Worm (Caenorhabditis elegans) whole organism, L4 larva: ENCODE measurements around the gene dpy-1.

ENCODE experiments used
- D1046.2 ChIP-seq: fragments of 200-800 bp; sonication (Bioruptor generic); IDR thresholded peaks from 2 replicates; pipeline ENCODE4 v1.3.6; 2022; ENCODE audit warnings: missing genetic modification characterization, missing compliant biosample characterization
- F26F4.8 ChIP-seq: fragments of 200-800 bp; sonication (Bioruptor generic); conservative IDR thresholded peaks from 2 replicates; pipeline ENCODE4 v1.3.6; 2022; ENCODE audit warnings: missing genetic modification characterization, missing compliant biosample characterization
- F37D6.2 ChIP-seq: sonication (generic microtip); optimal IDR thresholded peaks from 2 replicates; lab custom pipeline; 2016; ENCODE audit warnings: mild to moderate bottlenecking, missing genetic modification characterization, missing compliant biosample characterization
- F44E2.7 ChIP-seq: fragments of 200-800 bp; sonication (Bioruptor generic); IDR thresholded peaks from 2 replicates; pipeline ENCODE4 v2.1.2; 2022; ENCODE audit warnings: missing genetic modification characterization, missing compliant biosample characterization
- Y75B8A.6 ChIP-seq: fragments of 200-800 bp; sonication (Bioruptor generic); IDR thresholded peaks from 2 replicates; pipeline ENCODE4 v1.3.6; 2022; ENCODE audit warnings: missing genetic modification reagents, missing genetic modification characterization, missing compliant biosample characterization
- aha-1 ChIP-seq: fragments of 150-350 bp; peaks from one replicate; lab custom pipeline; 2014; ENCODE audit warnings: missing biosample characterization, missing genetic modification characterization
- ceh-20 ChIP-seq: fragments of 200-800 bp; sonication (Bioruptor generic); IDR thresholded peaks from 2 replicates; pipeline ENCODE4 v1.3.6; 2022; ENCODE audit warnings: missing genetic modification reagents, missing genetic modification characterization, missing compliant biosample characterization
- ceh-82 ChIP-seq: sonication (generic microtip); optimal IDR thresholded peaks from 2 replicates; lab custom pipeline; 2017; ENCODE audit warnings: missing biosample characterization, missing genetic modification characterization
- ces-1 ChIP-seq: fragments of 150-350 bp; sonication (generic microtip); optimal IDR thresholded peaks from 4 replicates; lab custom pipeline; 2014; ENCODE audit warnings: missing biosample characterization, missing genetic modification reagents, missing genetic modification characterization
- daf-16 ChIP-seq, 3 experiments: sonication (generic microtip); optimal IDR thresholded peaks; 2 replicates each; lab custom pipeline; 2016 to 2017; ENCODE audit warnings: missing genetic modification characterization in 3 of 3, missing genetic modification reagents in 3 of 3, mild to moderate bottlenecking in 2 of 3, missing compliant biosample characterization in 2 of 3, missing biosample characterization in 1 of 3, moderate library complexity in 1 of 3
- daf-19 ChIP-seq: fragments of 200-800 bp; sonication (Bioruptor generic); conservative IDR thresholded peaks from 2 replicates; pipeline ENCODE4 v1.3.6; 2022; ENCODE audit warnings: missing genetic modification characterization, missing compliant biosample characterization
- daf-8 ChIP-seq: fragments of 200-800 bp; sonication (Bioruptor generic); IDR thresholded peaks from 2 replicates; pipeline ENCODE4 v1.3.6; 2022; ENCODE audit warnings: missing genetic modification characterization, missing compliant biosample characterization
- dmd-6 ChIP-seq: fragments of 200-800 bp; sonication (Bioruptor generic); IDR thresholded peaks from 2 replicates; pipeline ENCODE4 v1.3.6; 2022; ENCODE audit warnings: missing genetic modification reagents, missing genetic modification characterization, missing compliant biosample characterization
- dmd-9 ChIP-seq: fragments of 200-800 bp; sonication (Bioruptor generic); IDR thresholded peaks from 2 replicates; pipeline ENCODE4 v1.3.6; 2022; ENCODE audit warnings: missing genetic modification reagents, missing genetic modification characterization, missing compliant biosample characterization
- dpl-1 ChIP-seq: fragments of 150-350 bp; optimal IDR thresholded peaks from 2 replicates; lab custom pipeline; 2014; ENCODE audit warnings: missing biosample characterization, missing genetic modification reagents, missing genetic modification characterization
- duxl-1 ChIP-seq: sonication (generic microtip); optimal IDR thresholded peaks from 2 replicates; lab custom pipeline; 2016; ENCODE audit warnings: mild to moderate bottlenecking, missing genetic modification characterization, moderate library complexity, missing compliant biosample characterization; ENCODE audit not compliant: poor library complexity
- dve-1 ChIP-seq: sonication (generic microtip); optimal IDR thresholded peaks from 2 replicates; lab custom pipeline; 2017; ENCODE audit warnings: antibody characterized with exemption, mild to moderate bottlenecking, missing genetic modification characterization, missing compliant biosample characterization; ENCODE audit not compliant: insufficient read depth
- egl-43 ChIP-seq: fragments of 200-800 bp; sonication (Bioruptor generic); IDR thresholded peaks from 2 replicates; pipeline ENCODE4 v1.3.6; 2022; ENCODE audit warnings: missing genetic modification reagents, missing genetic modification characterization, missing compliant biosample characterization
- hif-1 ChIP-seq, 2 experiments: sonication (generic microtip); optimal IDR thresholded peaks; 2 replicates each; lab custom pipeline; 2016 to 2017; ENCODE audit warnings: missing compliant biosample characterization in 2 of 2, missing genetic modification characterization in 2 of 2, missing genetic modification reagents in 2 of 2, missing genotype in 2 of 2, mild to moderate bottlenecking in 1 of 2
- hlh-11 ChIP-seq: fragments of 200-800 bp; sonication (Bioruptor generic); optimal IDR thresholded peaks from 2 replicates; lab custom pipeline; 2018; ENCODE audit warnings: mild to moderate bottlenecking, missing genetic modification characterization, missing compliant biosample characterization
- hlh-30 ChIP-seq: sonication (generic microtip); optimal IDR thresholded peaks from 2 replicates; lab custom pipeline; 2017; ENCODE audit warnings: antibody characterized with exemption, mild to moderate bottlenecking, missing genetic modification characterization, missing compliant biosample characterization; ENCODE audit not compliant: insufficient read depth
- hmg-1.1 ChIP-seq: fragments of 200-800 bp; sonication (Bioruptor generic); IDR thresholded peaks from 2 replicates; pipeline ENCODE4 v1.3.6; 2022; ENCODE audit warnings: missing genetic modification reagents, missing genetic modification characterization, missing compliant biosample characterization
- jun-1 ChIP-seq: fragments of 150-350 bp; optimal IDR thresholded peaks from 2 replicates; lab custom pipeline; 2014; ENCODE audit warnings: missing biosample characterization, missing genetic modification reagents, missing genetic modification characterization
- lin-13 ChIP-seq: fragments of 150-350 bp; optimal IDR thresholded peaks from 2 replicates; lab custom pipeline; 2014; ENCODE audit warnings: missing biosample characterization, missing genetic modification reagents, missing genetic modification characterization
- lin-29 ChIP-seq: fragments of 200-800 bp; sonication (Bioruptor generic); IDR thresholded peaks from 2 replicates; pipeline ENCODE4 v1.3.6; 2022; ENCODE audit warnings: missing genetic modification reagents, missing genetic modification characterization, missing compliant biosample characterization
- lin-38 ChIP-seq: fragments of 200-800 bp; sonication (Bioruptor generic); IDR thresholded peaks from 2 replicates; pipeline ENCODE4 v1.3.6; 2022; ENCODE audit warnings: missing genetic modification reagents, missing genetic modification characterization, missing compliant biosample characterization
- lin-39 ChIP-seq: fragments of 150-350 bp; optimal IDR thresholded peaks from 2 replicates; lab custom pipeline; 2014; ENCODE audit warnings: missing biosample characterization, missing genetic modification reagents, missing genetic modification characterization
- lir-3 ChIP-seq: sonication (generic microtip); optimal IDR thresholded peaks from 2 replicates; lab custom pipeline; 2016; ENCODE audit warnings: mild to moderate bottlenecking, missing genetic modification characterization, missing compliant biosample characterization
- lsy-2 ChIP-seq, 2 experiments: fragments of 150-350 bp in 1 of 2; sonication (generic microtip) in 1 of 2; optimal IDR thresholded peaks; 2 replicates each; lab custom pipeline; 2014 to 2017; ENCODE audit warnings: missing biosample characterization in 2 of 2, missing genetic modification characterization in 2 of 2
- madf-5 ChIP-seq, 2 experiments: fragments of 200-800 bp; sonication (Bioruptor generic); IDR thresholded peaks; 2 replicates each; pipeline ENCODE4 v1.3.6; 2022; ENCODE audit warnings: missing compliant biosample characterization in 2 of 2, missing genetic modification characterization in 2 of 2
- mdl-1 ChIP-seq, 2 experiments: fragments of 150-350 bp in 1 of 2; sonication (generic microtip) in 1 of 2; optimal IDR thresholded peaks; 2 replicates each; lab custom pipeline; 2014 to 2017; ENCODE audit warnings: missing biosample characterization in 2 of 2, missing genetic modification characterization in 2 of 2
- mep-1 ChIP-seq: fragments of 150-350 bp; sonication (generic microtip); optimal IDR thresholded peaks from 3 replicates; lab custom pipeline; 2014; ENCODE audit warnings: missing biosample characterization, missing genetic modification characterization
- mes-2 ChIP-seq: sonication (generic microtip); optimal IDR thresholded peaks from 2 replicates; lab custom pipeline; 2016; ENCODE audit warnings: missing genotype, mild to moderate bottlenecking, missing genetic modification characterization, missing compliant biosample characterization; ENCODE audit not compliant: poor library complexity, severe bottlenecking
- nhr-111 ChIP-seq: fragments of 200-800 bp; sonication (Bioruptor generic); optimal IDR thresholded peaks from 2 replicates; lab custom pipeline; 2018; ENCODE audit warnings: mild to moderate bottlenecking, missing genetic modification characterization, missing compliant biosample characterization
- nhr-25 ChIP-seq: sonication (generic microtip); optimal IDR thresholded peaks from 2 replicates; lab custom pipeline; 2017; ENCODE audit warnings: missing genetic modification characterization, mild to moderate bottlenecking, missing compliant biosample characterization, antibody characterized with exemption, moderate library complexity, borderline replicate concordance; ENCODE audit not compliant: insufficient read depth
- nhr-28 ChIP-seq: fragments of 150-350 bp; optimal IDR thresholded peaks from 2 replicates; lab custom pipeline; 2014; ENCODE audit warnings: missing biosample characterization, missing genetic modification characterization
- nhr-41 ChIP-seq: fragments of 200-800 bp; sonication (Bioruptor generic); IDR thresholded peaks from 2 replicates; pipeline ENCODE4 v1.3.6; 2022; ENCODE audit warnings: missing genetic modification reagents, missing genetic modification characterization, missing compliant biosample characterization
- nhr-6 ChIP-seq: fragments of 150-350 bp; optimal IDR thresholded peaks from 2 replicates; lab custom pipeline; 2014; ENCODE audit warnings: missing biosample characterization, missing genetic modification characterization
- nhr-76 ChIP-seq: fragments of 150-350 bp; optimal IDR thresholded peaks from 2 replicates; lab custom pipeline; 2014; ENCODE audit warnings: missing biosample characterization, missing genetic modification characterization
- nhr-77 ChIP-seq: fragments of 150-350 bp; optimal IDR thresholded peaks from 2 replicates; lab custom pipeline; 2014; ENCODE audit warnings: missing biosample characterization, missing genetic modification characterization
- pha-4 ChIP-seq, 2 experiments: fragments of 150-350 bp in 1 of 2; fragments of 200-800 bp in 1 of 2; sonication (Bioruptor generic) in 1 of 2; IDR thresholded peaks in 1 of 2; optimal IDR thresholded peaks in 1 of 2; 2 replicates each; pipeline versions ENCODE4 v1.3.6 to Lab custom; 2014 to 2022; ENCODE audit warnings: missing genetic modification characterization in 2 of 2, missing genetic modification reagents in 2 of 2, missing biosample characterization in 1 of 2, missing compliant biosample characterization in 1 of 2
- php-3 ChIP-seq: fragments of 200-800 bp; sonication (Bioruptor generic); IDR thresholded peaks from 2 replicates; pipeline ENCODE4 v1.3.6; 2022; ENCODE audit warnings: missing genetic modification reagents, missing genetic modification characterization, missing compliant biosample characterization
- unc-130 ChIP-seq: sonication (generic microtip); optimal IDR thresholded peaks from 2 replicates; lab custom pipeline; 2016; ENCODE audit warnings: missing genetic modification reagents, missing genetic modification characterization, missing compliant biosample characterization
- unc-39 ChIP-seq: sonication (generic microtip); optimal IDR thresholded peaks from 2 replicates; lab custom pipeline; 2017; ENCODE audit warnings: missing biosample characterization, missing genetic modification characterization
- unc-62 ChIP-seq, 3 experiments: fragments of 150-350 bp in 1 of 3; sonication (generic microtip); optimal IDR thresholded peaks in 2 of 3; peaks in 1 of 3; 1 replicate in 1 of 3; 2 replicates in 2 of 3; lab custom pipeline; 2014 to 2017; ENCODE audit warnings: missing biosample characterization in 3 of 3, missing genetic modification characterization in 3 of 3, missing genetic modification reagents in 3 of 3, missing genotype in 1 of 3
- zag-1 ChIP-seq: fragments of 150-350 bp; optimal IDR thresholded peaks from 2 replicates; lab custom pipeline; 2014; ENCODE audit warnings: missing biosample characterization, missing genetic modification characterization
- zfp-2 ChIP-seq: sonication (generic microtip); optimal IDR thresholded peaks from 2 replicates; lab custom pipeline; 2016; ENCODE audit warnings: mild to moderate bottlenecking, missing genetic modification characterization, missing compliant biosample characterization
- zip-11 ChIP-seq: fragments of 200-800 bp; sonication (Bioruptor generic); IDR thresholded peaks from 2 replicates; pipeline ENCODE4 v1.3.6; 2022; ENCODE audit warnings: missing genetic modification characterization, missing compliant biosample characterization
- zip-2 ChIP-seq: fragments of 150-350 bp; optimal IDR thresholded peaks from 2 replicates; lab custom pipeline; 2014; ENCODE audit warnings: missing biosample characterization, missing genetic modification characterization

dpy-1 gene

DNA sequence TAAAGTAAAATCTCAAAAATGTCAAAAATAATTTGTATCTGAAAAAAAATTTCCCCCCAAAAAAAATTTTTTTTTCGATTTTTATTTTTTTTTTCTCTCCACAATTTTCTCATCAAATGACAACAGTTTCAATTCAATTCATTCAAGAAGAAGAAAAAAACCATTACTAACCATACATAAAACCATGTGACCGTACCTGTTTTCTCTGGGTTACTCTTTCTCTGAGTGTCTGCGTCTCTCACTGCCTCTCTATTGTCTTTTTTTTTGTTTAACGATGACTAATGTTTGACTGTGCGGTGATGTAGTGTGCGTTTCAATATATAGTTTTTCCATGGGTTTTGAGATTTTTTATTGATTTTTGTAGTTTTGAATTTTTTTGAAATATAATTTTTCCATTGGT, 42.9 kb upstream of the dpy-1 start:
- no peak for TF ChIP-seq zip-11 (GFP tag; lab: Robert Waterston, UW)
- TF ChIP-seq F26F4.8 (GFP tag; lab: Robert Waterston, UW) = no peak
- no peak for TF ChIP-seq unc-39 (tag; lab: Kevin White, UChicago)
- peak; percentile 71 for TF ChIP-seq lin-13 (GFP tag; lab: Kevin White, UChicago)
- no peak for TF ChIP-seq daf-19 (GFP tag; lab: Robert Waterston, UW)
- TF ChIP-seq dpl-1 (GFP tag; lab: Kevin White, UChicago) = peak; percentile 5
- TF ChIP-seq lir-3 (tag; lab: Kevin White, UChicago) = no peak
- no peak for TF ChIP-seq pha-4 (GFP tag; IDR thresholded peaks at IDR 0.05; lab: Robert Waterston, UW)
- TF ChIP-seq pha-4 (tag; optimal IDR thresholded peaks at IDR 0.05; lab: Kevin White, UChicago) = peak; percentile 94
- peak; percentile 19; the same call in 1 of the 2 replicates for TF ChIP-seq php-3 (GFP tag; lab: Robert Waterston, UW)
- no peak for TF ChIP-seq Y75B8A.6 (GFP tag; lab: Robert Waterston, UW)
- TF ChIP-seq F37D6.2 (tag; lab: Kevin White, UChicago) = no peak
- peak; percentile 77 for TF ChIP-seq hlh-11
- TF ChIP-seq ces-1 = no peak
- peak in 1 of 2 experiments; percentile 26 for TF ChIP-seq unc-62 (GFP tag; optimal IDR thresholded peaks at IDR 0.05 in 1 of 2; lab: Kevin White, UChicago)
- TF ChIP-seq unc-62 (tag; optimal IDR thresholded peaks at IDR 0.05; lab: Kevin White, UChicago) = no peak
- TF ChIP-seq daf-8 = no peak
- TF ChIP-seq mdl-1 (tag; optimal IDR thresholded peaks at IDR 0.05; lab: Kevin White, UChicago) = peak in 1 of 2 experiments; percentile 66
- peak; percentile 93 for TF ChIP-seq nhr-28
- TF ChIP-seq lin-38 (GFP tag; lab: Robert Waterston, UW) = peak; percentile 36
- TF ChIP-seq madf-5 (GFP tag; IDR thresholded peaks at IDR 0.05; lab: Robert Waterston, UW) = no peak
- TF ChIP-seq nhr-76 (tag; lab: Kevin White, UChicago) = peak; percentile 39
- peak; percentile 68 for TF ChIP-seq mes-2 (tag; lab: Kevin White, UChicago)
- no peak for TF ChIP-seq zip-2 (tag; lab: Kevin White, UChicago)
- peak in 1 of 2 experiments; percentile 17 for TF ChIP-seq hif-1 (tag; optimal IDR thresholded peaks at IDR 0.05; lab: Kevin White, UChicago)
- TF ChIP-seq mep-1 (tag; lab: Kevin White, UChicago) = peak; percentile 83
- TF ChIP-seq nhr-111 (GFP tag; lab: Kevin White, UChicago) = no peak
- no peak for TF ChIP-seq ceh-20
- no peak for TF ChIP-seq lin-39 (tag; lab: Kevin White, UChicago)
- peak; percentile 43 for TF ChIP-seq hmg-1.1 (GFP tag; lab: Robert Waterston, UW)
- peak; percentile 42 for TF ChIP-seq nhr-77 (tag; lab: Kevin White, UChicago)
- peak; percentile 45 for TF ChIP-seq jun-1 (tag; lab: Kevin White, UChicago)
- TF ChIP-seq egl-43 = no peak
- peak; percentile 72 for TF ChIP-seq duxl-1
- no peak for TF ChIP-seq zfp-2 (tag; lab: Kevin White, UChicago)
- TF ChIP-seq daf-16 (GFP tag; optimal IDR thresholded peaks at IDR 0.05; lab: Kevin White, UChicago) = no peak
- TF ChIP-seq daf-16 (tag; optimal IDR thresholded peaks at IDR 0.05; lab: Kevin White, UChicago) = peak; percentile 89
- peak in 1 of 2 experiments; percentile 83 for TF ChIP-seq lsy-2 (tag; optimal IDR thresholded peaks at IDR 0.05; lab: Kevin White, UChicago)
- peak; percentile 2 for TF ChIP-seq aha-1 (tag; lab: Kevin White, UChicago)
- TF ChIP-seq nhr-41 = no peak
- TF ChIP-seq unc-130 (GFP tag; lab: Kevin White, UChicago) = no peak
- peak; percentile 3 for TF ChIP-seq nhr-25 (tag; lab: Kevin White, UChicago)
- TF ChIP-seq zag-1 (tag; lab: Kevin White, UChicago) = no peak
- peak; percentile 96 for TF ChIP-seq dve-1 (tag; lab: Kevin White, UChicago)
- TF ChIP-seq dmd-6 (GFP tag; lab: Robert Waterston, UW) = peak; percentile 66
- no peak for TF ChIP-seq D1046.2 (GFP tag; lab: Robert Waterston, UW)
- no peak for TF ChIP-seq ceh-82 (tag; lab: Kevin White, UChicago)
- peak; percentile 89 for TF ChIP-seq hlh-30 (tag; lab: Kevin White, UChicago)
- 0 out of 2 replicates have a peak, but pooled peaks have one; percentile 62 for TF ChIP-seq dmd-9 (GFP tag; lab: Robert Waterston, UW)
- TF ChIP-seq F44E2.7 = no peak
- peak; percentile 81 for TF ChIP-seq nhr-6
- no peak for TF ChIP-seq lin-29 (GFP tag; lab: Robert Waterston, UW)
